Worm (Caenorhabditis elegans) whole organism, mixed stage, embryonic: ENCODE measurements around the gene F26F4.2.
A peak's percentile ranks its signal among the peaks of the same experiment; 100 is the strongest.

ENCODE experiments used
- blmp-1 ChIP-seq: fragments of 150-350 bp; optimal IDR thresholded peaks from 2 replicates; lab custom pipeline; 2014; ENCODE audit warnings: missing biosample characterization, missing genetic modification characterization
- ceh-39 ChIP-seq: fragments of 150-350 bp; optimal IDR thresholded peaks from 2 replicates; lab custom pipeline; 2014; ENCODE audit warnings: missing biosample characterization, missing genetic modification characterization
- ceh-43 ChIP-seq: fragments of 200-800 bp; sonication (Bioruptor generic); optimal IDR thresholded peaks from 2 replicates; lab custom pipeline; 2018; ENCODE audit warnings: mild to moderate bottlenecking, missing genetic modification characterization, moderate library complexity, missing compliant biosample characterization
- ceh-83 ChIP-seq: fragments of 200-800 bp; sonication (Bioruptor generic); optimal IDR thresholded peaks from 2 replicates; lab custom pipeline; 2018; ENCODE audit warnings: mild to moderate bottlenecking, missing genetic modification characterization, missing compliant biosample characterization
- ces-1 ChIP-seq: fragments of 150-350 bp; optimal IDR thresholded peaks from 2 replicates; lab custom pipeline; 2014; ENCODE audit warnings: missing biosample characterization, missing genetic modification reagents, missing genetic modification characterization
- cnd-1 ChIP-seq: fragments of 200-800 bp; sonication (Bioruptor generic); optimal IDR thresholded peaks from 2 replicates; lab custom pipeline; 2018; ENCODE audit warnings: mild to moderate bottlenecking, missing genetic modification characterization, missing compliant biosample characterization
- drap-1 ChIP-seq: fragments of 200-800 bp; sonication (Bioruptor generic); optimal IDR thresholded peaks from 3 replicates; lab custom pipeline; 2018; ENCODE audit warnings: mild to moderate bottlenecking, missing genetic modification characterization, missing compliant biosample characterization
- flh-1 ChIP-seq: fragments of 200-800 bp; sonication (Bioruptor generic); optimal IDR thresholded peaks from 2 replicates; lab custom pipeline; 2018; ENCODE audit warnings: mild to moderate bottlenecking, missing genetic modification characterization, moderate library complexity, missing compliant biosample characterization
- ham-2 ChIP-seq: fragments of 200-800 bp; sonication (Bioruptor generic); optimal IDR thresholded peaks from 2 replicates; lab custom pipeline; 2018; ENCODE audit warnings: mild to moderate bottlenecking, missing genetic modification characterization, missing compliant biosample characterization
- hlh-1 ChIP-seq: fragments of 150-350 bp; optimal IDR thresholded peaks from 2 replicates; lab custom pipeline; 2014; ENCODE audit warnings: missing biosample characterization, missing genetic modification reagents, missing genetic modification characterization
- lin-13 ChIP-seq: fragments of 150-350 bp; optimal IDR thresholded peaks from 2 replicates; lab custom pipeline; 2014; ENCODE audit warnings: missing biosample characterization, missing genetic modification characterization
- lin-32 ChIP-seq: fragments of 200-800 bp; sonication (Bioruptor generic); optimal IDR thresholded peaks from 2 replicates; lab custom pipeline; 2018; ENCODE audit warnings: mild to moderate bottlenecking, missing genetic modification characterization, missing compliant biosample characterization
- lsy-2 ChIP-seq: fragments of 150-350 bp; optimal IDR thresholded peaks from 2 replicates; lab custom pipeline; 2014; ENCODE audit warnings: missing biosample characterization, missing genetic modification characterization
- mab-5 ChIP-seq: fragments of 150-350 bp; optimal IDR thresholded peaks from 2 replicates; lab custom pipeline; 2014; ENCODE audit warnings: missing biosample characterization, missing genetic modification characterization
- mep-1 ChIP-seq: fragments of 150-350 bp; optimal IDR thresholded peaks from 2 replicates; lab custom pipeline; 2017; ENCODE audit warnings: missing biosample characterization, missing genetic modification reagents, missing genetic modification characterization, inconsistent platforms
- nhr-12 ChIP-seq: fragments of 150-350 bp; optimal IDR thresholded peaks from 2 replicates; lab custom pipeline; 2014; ENCODE audit warnings: missing biosample characterization, missing genetic modification characterization
- nhr-2 ChIP-seq: fragments of 150-350 bp; optimal IDR thresholded peaks from 2 replicates; lab custom pipeline; 2014; ENCODE audit warnings: missing biosample characterization, missing genetic modification characterization
- nhr-237 ChIP-seq: fragments of 150-350 bp; optimal IDR thresholded peaks from 2 replicates; lab custom pipeline; 2014; ENCODE audit warnings: missing biosample characterization, missing genetic modification characterization
- nhr-28 ChIP-seq: fragments of 150-350 bp; optimal IDR thresholded peaks from 2 replicates; lab custom pipeline; 2014; ENCODE audit warnings: missing biosample characterization, missing genetic modification characterization
- nhr-76 ChIP-seq: sonication (generic microtip); optimal IDR thresholded peaks from 2 replicates; lab custom pipeline; 2017; ENCODE audit warnings: missing biosample characterization, missing genetic modification characterization
- pha-4 ChIP-seq: fragments of 150-350 bp; optimal IDR thresholded peaks from 2 replicates; lab custom pipeline; 2018; ENCODE audit warnings: missing biosample characterization, missing genetic modification reagents, missing genetic modification characterization
- sem-2 ChIP-seq: fragments of 200-800 bp; sonication (Bioruptor generic); optimal IDR thresholded peaks from 2 replicates; lab custom pipeline; 2018; ENCODE audit warnings: mild to moderate bottlenecking, missing genetic modification characterization, missing compliant biosample characterization
- snpc-4 ChIP-seq: fragments of 150-350 bp; optimal IDR thresholded peaks from 2 replicates; lab custom pipeline; 2014; ENCODE audit warnings: missing biosample characterization, missing genetic modification characterization
- sptf-1 ChIP-seq: sonication (generic microtip); optimal IDR thresholded peaks from 2 replicates; lab custom pipeline; 2017; ENCODE audit warnings: mild to moderate bottlenecking, missing genetic modification characterization, moderate library complexity, missing compliant biosample characterization
- unc-62 ChIP-seq: fragments of 150-350 bp; optimal IDR thresholded peaks from 2 replicates; lab custom pipeline; 2014; ENCODE audit warnings: missing biosample characterization, missing genetic modification reagents, missing genetic modification characterization
- zip-8 ChIP-seq: fragments of 150-350 bp; optimal IDR thresholded peaks from 2 replicates; lab custom pipeline; 2014; ENCODE audit warnings: missing biosample characterization, missing genetic modification characterization
- ztf-11 ChIP-seq: fragments of 150-350 bp; optimal IDR thresholded peaks from 2 replicates; lab custom pipeline; 2014; ENCODE audit warnings: missing biosample characterization, missing genetic modification characterization

Gene F26F4.2

DNA sequence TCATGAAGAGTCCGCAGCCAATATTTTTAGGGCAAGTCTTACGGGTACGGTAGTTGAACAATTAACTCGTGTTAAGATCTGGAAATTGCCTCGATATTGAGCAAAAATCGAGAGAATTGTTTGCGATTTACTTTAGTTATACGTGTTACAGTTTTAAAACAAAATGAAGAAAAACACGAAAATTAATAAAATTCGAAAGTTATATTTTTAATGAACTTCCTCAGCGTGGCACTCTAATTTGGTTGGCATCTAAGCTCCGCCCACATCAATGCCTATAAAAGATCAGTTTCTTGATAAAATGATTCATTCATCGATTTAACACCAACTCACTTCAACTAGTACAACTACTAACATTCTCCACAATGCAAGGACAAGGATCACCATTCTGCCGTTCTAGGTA is 40.6 kb upstream of the F26F4.2 start, which contains the start of gene gipc-1:
TSS of gene gipc-1 (plus strand) at position 301 of the 400 bp plus-strand sequence.
- TF ChIP-seq zip-8 (tag; lab: Kevin White, UChicago) (no peak), snpc-4 (tag; lab: Kevin White, UChicago) (no peak), nhr-28 (tag; lab: Kevin White, UChicago) (no peak), sptf-1 (no peak), flh-1 (no peak), mep-1 (tag; lab: Kevin White, UChicago) (no peak), ceh-43 (no peak), lin-32 (GFP tag; lab: Kevin White, UChicago) (no peak), nhr-76 (tag; lab: Kevin White, UChicago) (no peak), nhr-237 (tag; lab: Kevin White, UChicago) (no peak), blmp-1 (no peak), sem-2 (GFP tag; lab: Kevin White, UChicago) (no peak), lsy-2 (tag; lab: Kevin White, UChicago) (no peak), ham-2 (no peak), mab-5 (tag; lab: Kevin White, UChicago) (no peak), hlh-1 (tag; lab: Kevin White, UChicago) (no peak)

DNA sequence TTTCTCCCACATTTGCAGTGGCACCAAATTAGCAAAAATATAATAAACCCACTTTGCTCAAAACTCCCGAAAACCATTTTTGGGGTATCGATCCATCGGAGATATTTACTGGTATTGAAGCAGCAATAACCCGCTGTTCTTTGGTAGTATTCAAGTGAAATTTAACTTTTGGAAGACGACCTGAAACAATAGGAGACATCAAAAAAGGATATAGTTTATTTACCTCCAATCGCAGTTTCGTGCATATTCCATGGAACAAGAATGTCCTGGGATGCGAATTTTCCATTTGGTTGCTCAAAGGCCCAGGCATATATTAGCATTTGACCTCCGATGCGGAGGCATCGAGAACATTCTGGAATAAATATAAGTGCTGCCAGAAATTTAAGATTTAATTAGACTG is 37.7 kb upstream of the F26F4.2 start:
- no peak for TF ChIP-seq nhr-28 (tag; lab: Kevin White, UChicago)
- no peak for TF ChIP-seq nhr-237 (tag; lab: Kevin White, UChicago)
- TF ChIP-seq drap-1 (GFP tag; lab: Kevin White, UChicago) = no peak
- no peak for TF ChIP-seq lin-32 (GFP tag; lab: Kevin White, UChicago)
- no peak for TF ChIP-seq lsy-2 (tag; lab: Kevin White, UChicago)
- TF ChIP-seq unc-62 = no peak
- TF ChIP-seq sem-2 (GFP tag; lab: Kevin White, UChicago) = no peak
- no peak for TF ChIP-seq ceh-43
- TF ChIP-seq ces-1 = no peak
- no peak for TF ChIP-seq nhr-12 (tag; lab: Kevin White, UChicago)
- no peak for TF ChIP-seq lin-13
- TF ChIP-seq cnd-1 (tag; lab: Kevin White, UChicago) = no peak
- no peak for TF ChIP-seq flh-1
- no peak for TF ChIP-seq ham-2
- TF ChIP-seq ztf-11 (tag; lab: Kevin White, UChicago) = no peak

DNA sequence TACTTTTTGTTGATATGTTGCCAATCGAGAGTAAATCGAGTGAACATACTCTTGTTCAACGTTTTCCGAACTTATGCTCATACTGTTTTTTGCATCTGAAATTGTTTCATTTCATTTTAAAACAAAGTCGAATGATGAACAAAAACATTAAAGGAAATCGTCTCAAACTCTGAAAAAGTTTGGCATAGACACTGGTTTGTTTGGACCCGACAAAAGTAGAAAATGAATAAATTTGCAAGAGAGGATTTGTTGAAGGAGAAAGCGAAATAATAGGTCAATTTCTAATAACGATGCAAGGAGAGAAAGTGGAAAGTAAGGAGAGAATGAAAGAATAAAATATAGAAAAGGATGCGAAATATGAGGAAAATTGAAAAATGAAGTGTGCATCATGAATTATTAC is 36.4 kb upstream of the F26F4.2 start, which contains the start of gene C35D10.12:
TSS of gene C35D10.12 (minus strand) at position 101 of the 400 bp plus-strand sequence.
- TF ChIP-seq ceh-39 (tag; lab: Kevin White, UChicago) = no peak
- no peak for TF ChIP-seq zip-8 (tag; lab: Kevin White, UChicago)
- no peak for TF ChIP-seq nhr-237 (tag; lab: Kevin White, UChicago)

DNA sequence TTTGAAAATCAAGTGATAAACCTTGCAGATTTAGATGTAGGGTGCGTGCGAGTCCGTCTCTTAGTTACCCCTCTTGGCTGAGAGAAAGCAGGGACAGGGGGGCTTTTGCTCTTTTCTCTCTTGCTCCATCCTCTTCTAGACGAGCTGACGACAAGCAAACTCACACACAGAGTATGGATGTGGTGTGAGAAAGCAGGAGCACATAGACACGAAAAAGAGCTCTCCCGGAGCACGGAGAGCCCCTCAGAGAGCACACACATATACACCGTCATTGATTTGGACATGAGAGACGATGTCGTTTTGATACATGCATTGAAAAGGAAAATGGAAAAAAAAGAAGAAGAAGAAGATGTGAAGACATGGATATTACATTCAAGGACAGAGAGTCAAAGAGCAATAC is 35.4 kb upstream of the F26F4.2 start:
- TF ChIP-seq ceh-83 (GFP tag; lab: Kevin White, UChicago) (no peak), nhr-237 (tag; lab: Kevin White, UChicago) (no peak), ces-1 (peak; percentile 21), lin-13 (no peak), ceh-43 (no peak), nhr-2 (no peak)
- TF ChIP-seq, all 35 proteins: peak for 1

DNA sequence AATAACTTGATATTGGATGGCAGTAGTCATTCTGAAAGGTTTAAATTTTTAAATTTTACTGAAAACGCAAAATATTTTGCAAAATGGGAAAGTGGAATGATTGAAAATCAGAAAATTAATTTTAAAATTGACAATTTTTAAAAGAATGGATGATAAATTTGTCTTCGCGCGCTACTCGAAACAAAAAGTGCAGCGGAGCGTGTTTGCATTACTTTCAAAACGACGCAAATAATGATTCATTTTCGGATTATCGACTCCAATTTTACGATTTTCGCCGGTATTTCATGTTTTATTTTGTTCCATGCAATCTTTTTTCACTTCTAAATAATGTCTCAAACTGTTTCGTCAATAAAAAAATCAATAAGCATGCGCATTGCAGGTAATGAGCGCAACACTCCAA is 32.8 kb upstream of the F26F4.2 start, which contains the start of the genes tost-1 and arx-6:
TSS of gene tost-1 (minus strand) at position 31 of the 400 bp plus-strand sequence.
TSS of gene arx-6 (plus strand) at position 378 of the 400 bp plus-strand sequence.
- TF ChIP-seq ces-1 = no peak
- TF ChIP-seq mep-1 (tag; lab: Kevin White, UChicago) = peak; percentile 50
- peak; percentile 37 for TF ChIP-seq lsy-2 (tag; lab: Kevin White, UChicago)
- TF ChIP-seq blmp-1 = no peak
- TF ChIP-seq pha-4 (tag; lab: Kevin White, UChicago) = peak; percentile 19
- no peak for TF ChIP-seq nhr-76 (tag; lab: Kevin White, UChicago)

DNA sequence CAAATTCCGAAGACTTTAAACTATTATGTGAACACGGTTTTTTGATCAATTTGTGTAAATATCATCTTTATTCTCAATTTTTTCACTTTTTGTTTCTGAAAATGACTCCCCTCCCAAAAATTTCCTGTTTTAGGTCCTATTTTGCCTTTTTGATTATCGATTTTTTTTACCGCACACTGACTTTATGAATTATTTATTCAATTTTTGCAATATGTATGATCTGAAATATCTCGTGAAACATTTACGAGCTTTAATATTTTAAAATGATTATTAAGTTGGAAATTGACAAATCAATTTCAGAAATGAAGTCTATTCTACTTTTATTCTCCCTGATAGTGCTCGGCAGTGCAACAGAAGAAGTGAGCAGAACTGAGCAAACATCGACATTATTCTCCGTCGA is 31.6 kb upstream of the F26F4.2 start, which contains the start of gene C35D10.1:
TSS of gene C35D10.1 (plus strand) at position 301 of the 400 bp plus-strand sequence.
- TF ChIP-seq nhr-2 (no peak), ces-1 (no peak), sem-2 (GFP tag; lab: Kevin White, UChicago) (no peak), ceh-39 (tag; lab: Kevin White, UChicago) (no peak), nhr-28 (tag; lab: Kevin White, UChicago) (no peak), hlh-1 (tag; lab: Kevin White, UChicago) (no peak), ham-2 (no peak), nhr-12 (tag; lab: Kevin White, UChicago) (no peak), mep-1 (tag; lab: Kevin White, UChicago) (no peak)
- TF ChIP-seq, all 35 proteins: peak for 0
